Fruit fly (Drosophila melanogaster): Measurements from ENCODE around the gene S.

The S gene

DNA sequence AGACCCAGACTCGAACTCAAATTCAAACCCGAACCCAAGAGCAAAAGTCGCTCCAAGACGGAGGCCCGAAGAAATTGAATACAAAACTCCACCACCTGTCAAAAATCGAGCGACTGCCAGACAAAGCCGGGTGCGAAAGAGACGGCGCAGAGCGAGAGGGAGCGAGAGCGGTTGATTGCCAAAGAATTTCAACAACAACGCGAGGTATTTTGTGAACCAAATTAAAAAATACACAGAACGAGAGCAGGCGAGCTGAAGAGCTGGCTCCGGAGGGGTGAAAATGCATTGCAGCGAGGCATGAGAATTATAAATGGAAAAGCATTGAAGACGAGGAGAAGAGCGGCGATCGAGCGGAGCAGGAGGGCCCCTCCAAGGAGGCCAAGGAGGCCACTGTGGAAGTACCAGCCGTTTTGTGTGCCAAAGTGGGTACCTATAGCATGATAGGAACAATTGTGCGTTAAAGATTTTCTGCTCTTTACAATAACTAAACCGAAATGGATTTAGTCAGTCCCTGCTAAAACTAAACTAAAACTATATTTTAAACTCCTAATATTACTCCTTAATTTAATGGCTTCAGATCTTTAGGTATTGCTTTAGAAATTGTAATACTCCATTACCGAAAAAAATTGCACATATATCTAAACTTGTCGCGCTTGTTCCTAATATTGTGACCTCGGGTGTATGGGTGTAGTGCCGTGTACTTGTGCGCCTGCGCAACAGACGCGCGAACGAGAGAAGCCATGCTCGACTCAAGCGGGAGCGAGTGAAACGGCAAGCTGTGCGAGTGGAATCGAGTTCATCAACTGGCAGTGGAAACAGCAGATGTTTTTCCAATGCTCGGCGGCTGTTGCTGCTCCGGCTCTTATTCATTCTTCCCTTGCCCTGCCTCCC is 14.9 kb downstream of the S start (continued):
- TF ChIP-seq odd (GFP tag; optimal IDR thresholded peaks at IDR 0.05) (peak; percentile 29), Hr3 (GFP tag; optimal IDR thresholded peaks at IDR 0.05) (peak; percentile 22), dmrt99B (tag; optimal IDR thresholded peaks at IDR 0.05) (peak; percentile 49), Hsf (GFP tag; optimal IDR thresholded peaks at IDR 0.05) (peak; percentile 36), dpn (GFP tag; optimal IDR thresholded peaks at IDR 0.05) (peak in 1 of 2 experiments; percentile 14), Blimp-1 (GFP tag; optimal IDR thresholded peaks at IDR 0.05) (peak; percentile 34), CG2199 (GFP tag; IDR thresholded peaks at IDR 0.05) (peak; percentile 99), CG12236 (GFP tag; optimal IDR thresholded peaks at IDR 0.05) (peak; percentile 24), inv (GFP tag; IDR thresholded peaks at IDR 0.05; ENCODE audit: partially characterized antibody) (no peak), CG7839 (tag; optimal IDR thresholded peaks at IDR 0.05) (peak; percentile 43), D (optimal IDR thresholded peaks at IDR 0.05) (no peak), D (GFP tag; optimal IDR thresholded peaks at IDR 0.05) (peak; percentile 52), sd (tag; optimal IDR thresholded peaks at IDR 0.05) (peak; percentile 89), jing (GFP tag; optimal IDR thresholded peaks at IDR 0.05) (peak; percentile 15), tin (GFP tag; optimal IDR thresholded peaks at IDR 0.05) (peak; percentile 43), CG4424 (GFP tag; optimal IDR thresholded peaks at IDR 0.05) (peak; percentile 68), nerfin-1 (tag; optimal IDR thresholded peaks at IDR 0.05) (peak; percentile 10), CG14710 (tag; optimal IDR thresholded peaks at IDR 0.05) (peak; percentile 69), CG8290 (GFP tag; optimal IDR thresholded peaks at IDR 0.05) (peak; percentile 6), CG8290 (tag; optimal IDR thresholded peaks at IDR 0.05) (no peak), stwl (tag; optimal IDR thresholded peaks at IDR 0.05) (peak; percentile 1), CG13775 (GFP tag; optimal IDR thresholded peaks at IDR 0.05) (peak; percentile 36), CG18599 (GFP tag; optimal IDR thresholded peaks at IDR 0.05) (peak; percentile 49), Dad (GFP tag; optimal IDR thresholded peaks at IDR 0.05) (peak; percentile 30), CG17361 (GFP tag; IDR thresholded peaks at IDR 0.05) (peak; percentile 76), pnt (GFP tag; optimal IDR thresholded peaks at IDR 0.05) (peak; percentile 27), CG3726 (GFP tag; IDR thresholded peaks at IDR 0.05) (no peak), CG8089 (GFP tag; optimal IDR thresholded peaks at IDR 0.05) (peak; percentile 52), CG2116 (GFP tag; optimal IDR thresholded peaks at IDR 0.05) (peak; percentile 9), Usf (GFP tag; optimal IDR thresholded peaks at IDR 0.05) (peak; percentile 44), CG5245 (GFP tag; optimal IDR thresholded peaks at IDR 0.05) (no peak), ewg (GFP tag; optimal IDR thresholded peaks at IDR 0.05) (peak; percentile 71), HmgD (GFP tag; optimal IDR thresholded peaks at IDR 0.05) (no peak), CG1529 (GFP tag; optimal IDR thresholded peaks at IDR 0.05) (peak; percentile 27), ase (GFP tag; IDR thresholded peaks at IDR 0.05) (peak; percentile 11; the same call in 1 of the 3 replicates), nmo (GFP tag; optimal IDR thresholded peaks at IDR 0.05) (peak; percentile 60), CG18619 (GFP tag; optimal IDR thresholded peaks at IDR 0.05) (peak; percentile 43), D19A (tag; optimal IDR thresholded peaks at IDR 0.05) (peak; percentile 22), CG11696 (GFP tag; IDR thresholded peaks at IDR 0.05) (peak; percentile 98), Optix (GFP tag; IDR thresholded peaks at IDR 0.05) (no peak), CG10321 (GFP tag; IDR thresholded peaks at IDR 0.05) (peak; percentile 49; the same call in 1 of the 2 replicates), CG9609 (GFP tag; optimal IDR thresholded peaks at IDR 0.05) (peak; percentile 22), Awh (GFP tag; IDR thresholded peaks at IDR 0.05) (0 out of 2 replicates have a peak, but pooled peaks have one; percentile 39), sens (GFP tag) (peak; percentile 89), CG11723 (GFP tag; optimal IDR thresholded peaks at IDR 0.05) (peak; percentile 24), lilli (GFP tag; optimal IDR thresholded peaks at IDR 0.05) (peak; percentile 16), wek (GFP tag; optimal IDR thresholded peaks at IDR 0.05) (no peak), ind (GFP tag; optimal IDR thresholded peaks at IDR 0.05) (peak; percentile 14), CG30431 (GFP tag; optimal IDR thresholded peaks at IDR 0.05) (peak; percentile 62)
